Fruit fly (Drosophila melanogaster) whole organism, larva: ENCODE data around the gene CG4404.

ENCODE experiments used
- noc ChIP-seq: fragments of 200-800 bp; sonication (Bioruptor generic); optimal IDR thresholded peaks from 3 replicates; lab custom pipeline; 2019; ENCODE audit warnings: missing biosample characterization, mild to moderate bottlenecking, missing genetic modification characterization, moderate library complexity

Gene CG4404

dm6 chrX:12905901-12906689, at the start of gene CG4404:
Gene CG4404 (minus strand): TSS chrX:12906018.
- no peak for TF ChIP-seq noc

- TF ChIP-seq noc = no peak
Observed at dm6 chrX:12947670-12948069, 41.9 kb upstream of the CG4404 start.

- no peak for TF ChIP-seq noc
Observed at dm6 chrX:12940396-12940795, 34.6 kb upstream of the CG4404 start.

- TF ChIP-seq noc = no peak
Observed at dm6 chrX:12939951-12940350, 34.1 kb upstream of the CG4404 start.

- TF ChIP-seq noc = no peak
Observed at dm6 chrX:12939021-12939420, 33.2 kb upstream of the CG4404 start.

dm6 chrX:12937825-12938520, 32.2 kb upstream of the CG4404 start:
- no peak for TF ChIP-seq noc

dm6 chrX:12929817-12930216, 24.0 kb upstream of the CG4404 start:
- TF ChIP-seq noc = no peak

dm6 chrX:12927612-12928011, 21.8 kb upstream of the CG4404 start:
- TF ChIP-seq noc = no peak

- no peak for TF ChIP-seq noc
Observed at dm6 chrX:12925426-12926256, 19.8 kb upstream of the CG4404 start.

- no peak for TF ChIP-seq noc
Observed at dm6 chrX:12923258-12923901, 17.6 kb upstream of the CG4404 start.

- TF ChIP-seq noc = no peak
Observed at dm6 chrX:12922338-12922737, 16.5 kb upstream of the CG4404 start.

dm6 chrX:12919594-12919993, 13.8 kb upstream of the CG4404 start:
- TF ChIP-seq noc = no peak

- no peak for TF ChIP-seq noc
Observed at dm6 chrX:12917177-12917576, 11.4 kb upstream of the CG4404 start, which contains the start of gene fne. Gene fne (plus strand): TSS chrX:12917477.

dm6 chrX:12913729-12914128, 7.9 kb upstream of the CG4404 start:
- no peak for TF ChIP-seq noc

- peak; percentile 49 for TF ChIP-seq noc
Observed at dm6 chrX:12909577-12910426, 4.0 kb upstream of the CG4404 start, which contains the start of the genes Brms1 and CG4645. Gene Brms1 (minus strand): TSS chrX:12909622. Gene CG4645 (plus strand): TSS chrX:12909953.

- TF ChIP-seq noc = no peak
Observed at dm6 chrX:12906914-12907313, 1.1 kb upstream of the CG4404 start, which contains the start of gene mRpL49. Gene mRpL49 (plus strand): TSS chrX:12907105.
